Fruit fly (Drosophila melanogaster) whole organism, wandering third instar larva: ENCODE data around the gene escl.

Experiments
- Abd-B ChIP-seq: fragments of >200 bp; optimal IDR thresholded peaks from 2 replicates; lab custom pipeline; 2017; ENCODE audit warnings: missing biosample characterization, missing genetic modification characterization
- CG32264 ChIP-seq: fragments of 200-800 bp; sonication (Bioruptor generic); optimal IDR thresholded peaks from 2 replicates; lab custom pipeline; 2016; ENCODE audit warnings: missing biosample characterization, missing genetic modification characterization
- CG9705 ChIP-seq: fragments of 200-800 bp; sonication (Bioruptor generic); optimal IDR thresholded peaks from 2 replicates; lab custom pipeline; 2018; ENCODE audit warnings: missing biosample characterization, mild to moderate bottlenecking, missing genetic modification characterization
- CrebA ChIP-seq: fragments of 200-800 bp; sonication (Bioruptor generic); optimal IDR thresholded peaks from 2 replicates; lab custom pipeline; 2016; ENCODE audit warnings: missing biosample characterization, mild to moderate bottlenecking, missing genetic modification characterization, borderline replicate concordance
- Dfd ChIP-seq: fragments of >200 bp; optimal IDR thresholded peaks from 2 replicates; lab custom pipeline; 2017; ENCODE audit warnings: missing biosample characterization, missing genetic modification characterization
- Dif ChIP-seq: fragments of 200-275, 200-300 bp; sonication (Bioruptor generic); optimal IDR thresholded peaks from 2 replicates; lab custom pipeline; 2018; ENCODE audit warnings: missing biosample characterization, missing genetic modification characterization; ENCODE audit not compliant: partially characterized antibody
- GATAd ChIP-seq: sonication (Bioruptor generic); optimal IDR thresholded peaks from 2 replicates; lab custom pipeline; 2016; ENCODE audit warnings: missing biosample characterization, missing genetic modification characterization
- HLH106 ChIP-seq: fragments of 200-800 bp; optimal IDR thresholded peaks from 3 replicates; lab custom pipeline; 2019; ENCODE audit warnings: missing biosample characterization, mild to moderate bottlenecking, missing genetic modification characterization, moderate library complexity
- Hnf4 ChIP-seq: fragments of 200-800 bp; sonication (Bioruptor generic); optimal IDR thresholded peaks from 2 replicates; lab custom pipeline; 2016; ENCODE audit warnings: missing biosample characterization, mild to moderate bottlenecking, missing genetic modification characterization
- Hr78 ChIP-seq: fragments of >200 bp; optimal IDR thresholded peaks from 2 replicates; lab custom pipeline; 2017; ENCODE audit warnings: missing biosample characterization, missing genetic modification characterization
- Jra ChIP-seq: sonication (Bioruptor generic); optimal IDR thresholded peaks from 2 replicates; lab custom pipeline; 2016; ENCODE audit warnings: missing biosample characterization, missing genetic modification characterization
- Myc ChIP-seq: fragments of >200 bp; optimal IDR thresholded peaks from 2 replicates; lab custom pipeline; 2017
- N ChIP-seq: fragments of >200 bp; optimal IDR thresholded peaks from 2 replicates; lab custom pipeline; 2018; ENCODE audit warnings: missing biosample characterization, missing external identifiers, missing genetic modification characterization
- OdsH ChIP-seq: fragments of 200-800 bp; sonication (Bioruptor generic); optimal IDR thresholded peaks from 2 replicates; lab custom pipeline; 2016; ENCODE audit warnings: missing biosample characterization, mild to moderate bottlenecking, missing genetic modification characterization
- Rel ChIP-seq, 2 experiments: fragments of 200-800 bp; sonication (Bioruptor generic) in 1 of 2; optimal IDR thresholded peaks; 2 replicates in 1 of 2; 3 replicates in 1 of 2; lab custom pipeline; 2016 to 2019; ENCODE audit warnings: mild to moderate bottlenecking in 2 of 2, missing biosample characterization in 2 of 2, missing genetic modification characterization in 2 of 2, moderate library complexity in 1 of 2
- Sp1 ChIP-seq: fragments of 200-800 bp; sonication (Bioruptor generic); optimal IDR thresholded peaks from 3 replicates; lab custom pipeline; 2019; ENCODE audit warnings: missing biosample characterization, mild to moderate bottlenecking, missing genetic modification characterization, moderate library complexity
- Vsx2 ChIP-seq: fragments of 200-300, 225-300 bp; sonication (Bioruptor generic); optimal IDR thresholded peaks from 2 replicates; lab custom pipeline; 2018; ENCODE audit warnings: missing biosample characterization, missing genetic modification characterization; ENCODE audit not compliant: partially characterized antibody
- br ChIP-seq: fragments of 200-800 bp; sonication (Bioruptor generic); optimal IDR thresholded peaks from 2 replicates; lab custom pipeline; 2016; ENCODE audit warnings: missing biosample characterization, missing genetic modification characterization
- dl ChIP-seq, 2 experiments: fragments of 175-275, 200-275 bp in 1 of 2; fragments of 200-275 bp in 1 of 2; sonication (Bioruptor generic); optimal IDR thresholded peaks; lab custom pipeline; 2018; ENCODE audit warnings: mild to moderate bottlenecking in 2 of 2, missing biosample characterization in 2 of 2, missing genetic modification characterization in 2 of 2, moderate library complexity in 2 of 2; ENCODE audit not compliant: partially characterized antibody in 2 of 2, insufficient read depth in 1 of 2
- dmrt93B ChIP-seq: fragments of 200-800 bp; sonication (Bioruptor generic); optimal IDR thresholded peaks from 2 replicates; lab custom pipeline; 2018; ENCODE audit warnings: missing biosample characterization, mild to moderate bottlenecking, missing genetic modification characterization
- ey ChIP-seq: fragments of 200-800 bp; sonication (Bioruptor generic); optimal IDR thresholded peaks from 2 replicates; lab custom pipeline; 2016; ENCODE audit warnings: missing biosample characterization, missing genetic modification characterization
- foxo ChIP-seq, 2 experiments: fragments of 200-800 bp; sonication (Bioruptor generic); optimal IDR thresholded peaks; 2 replicates in 1 of 2; 3 replicates in 1 of 2; lab custom pipeline; 2016 to 2017; ENCODE audit warnings: missing biosample characterization in 2 of 2, missing genetic modification characterization in 2 of 2
- fru ChIP-seq: fragments of 200-800 bp; sonication (Bioruptor generic); optimal IDR thresholded peaks from 3 replicates; lab custom pipeline; 2016; ENCODE audit warnings: missing biosample characterization, mild to moderate bottlenecking, missing genetic modification characterization
- h ChIP-seq: fragments of 200-800 bp; sonication (Bioruptor generic); optimal IDR thresholded peaks from 3 replicates; lab custom pipeline; 2016; ENCODE audit warnings: missing biosample characterization, mild to moderate bottlenecking, missing genetic modification characterization
- jim ChIP-seq: fragments of 175-275, 200-325 bp; sonication (Bioruptor generic); optimal IDR thresholded peaks from 2 replicates; lab custom pipeline; 2016; ENCODE audit warnings: missing biosample characterization, mild to moderate bottlenecking, missing genetic modification characterization
- lola ChIP-seq: fragments of >200 bp; optimal IDR thresholded peaks from 2 replicates; lab custom pipeline; 2017; ENCODE audit warnings: missing biosample characterization, missing genetic modification characterization
- pan ChIP-seq: fragments of >200 bp; optimal IDR thresholded peaks from 2 replicates; lab custom pipeline; 2017
- rgr ChIP-seq: fragments of 200-800 bp; sonication (Bioruptor generic); optimal IDR thresholded peaks from 3 replicates; lab custom pipeline; 2016; ENCODE audit warnings: missing biosample characterization, mild to moderate bottlenecking, missing genetic modification characterization
- sage ChIP-seq: fragments of 200-800 bp; sonication (Bioruptor generic); optimal IDR thresholded peaks from 2 replicates; lab custom pipeline; 2016; ENCODE audit warnings: missing biosample characterization, mild to moderate bottlenecking, missing genetic modification characterization
- sv ChIP-seq: fragments of 200-800 bp; sonication (Bioruptor generic); optimal IDR thresholded peaks from 3 replicates; lab custom pipeline; 2016; ENCODE audit warnings: missing biosample characterization, missing genetic modification characterization
- tai ChIP-seq: sonication (Bioruptor generic); optimal IDR thresholded peaks from 2 replicates; lab custom pipeline; 2016; ENCODE audit warnings: missing biosample characterization, missing genetic modification characterization
- usp ChIP-seq: fragments of >200 bp; optimal IDR thresholded peaks from 2 replicates; lab custom pipeline; 2017; ENCODE audit warnings: missing biosample characterization, missing genetic modification characterization

Gene escl

DNA sequence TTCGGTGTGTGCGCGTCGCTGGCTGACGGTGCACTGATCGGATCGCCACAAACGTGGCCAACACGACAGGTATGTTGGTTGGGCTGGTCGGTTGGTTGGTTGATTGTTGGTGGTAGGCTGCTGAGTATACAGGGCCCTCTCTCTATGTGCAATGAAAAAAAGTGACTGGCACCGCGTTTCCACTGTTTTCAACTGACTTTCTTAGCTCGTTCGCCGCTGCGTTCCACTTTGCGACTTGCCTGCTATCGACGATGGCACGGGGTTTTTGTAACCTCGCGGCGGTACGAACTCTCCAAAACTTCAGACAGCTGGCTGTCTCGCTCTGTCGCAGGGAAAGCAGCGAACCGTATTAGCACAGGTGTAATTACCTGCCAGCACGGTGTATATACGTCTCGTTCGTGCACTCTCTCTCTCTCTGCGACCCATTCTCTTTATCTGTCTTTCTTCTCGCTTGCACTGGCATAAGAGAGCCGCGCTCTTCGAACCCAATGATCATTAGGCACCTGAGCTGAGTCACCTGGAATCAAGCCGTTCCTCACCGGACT, 19.8 kb upstream of the escl start (continued):
- TF ChIP-seq usp (GFP tag; lab: Kevin White, UChicago) (no peak), OdsH (GFP tag; lab: Kevin White, UChicago) (peak; percentile 20), foxo (GFP tag; optimal IDR thresholded peaks at IDR 0.05; lab: Kevin White, UChicago) (peak in 1 of 2 experiments; percentile 34), Dif (GFP tag; lab: Kevin White, UChicago) (peak; percentile 84), Hnf4 (GFP tag; lab: Kevin White, UChicago) (no peak), dl (GFP tag; optimal IDR thresholded peaks at IDR 0.05; lab: Kevin White, UChicago; ENCODE audit: insufficient read depth in 1 of 2, partially characterized antibody in 2 of 2) (peak; percentile 56 to 82)
- TF ChIP-seq, all 38 proteins: peak for 17

- no peak for TF ChIP-seq Hr78 (GFP tag; lab: Kevin White, UChicago)
- no peak for TF ChIP-seq GATAd
- TF ChIP-seq sage (GFP tag; lab: Kevin White, UChicago), result no peak
- TF ChIP-seq dmrt93B (GFP tag; lab: Kevin White, UChicago), result no peak
- TF ChIP-seq usp (GFP tag; lab: Kevin White, UChicago), result no peak
- TF ChIP-seq HLH106 (tag; lab: Kevin White, UChicago), result no peak
- no peak for TF ChIP-seq h
- TF ChIP-seq ey (GFP tag; lab: Kevin White, UChicago), result no peak
Measured at dm6 chr2L:11973145-11973738, 17.5 kb upstream of the escl start.

DNA sequence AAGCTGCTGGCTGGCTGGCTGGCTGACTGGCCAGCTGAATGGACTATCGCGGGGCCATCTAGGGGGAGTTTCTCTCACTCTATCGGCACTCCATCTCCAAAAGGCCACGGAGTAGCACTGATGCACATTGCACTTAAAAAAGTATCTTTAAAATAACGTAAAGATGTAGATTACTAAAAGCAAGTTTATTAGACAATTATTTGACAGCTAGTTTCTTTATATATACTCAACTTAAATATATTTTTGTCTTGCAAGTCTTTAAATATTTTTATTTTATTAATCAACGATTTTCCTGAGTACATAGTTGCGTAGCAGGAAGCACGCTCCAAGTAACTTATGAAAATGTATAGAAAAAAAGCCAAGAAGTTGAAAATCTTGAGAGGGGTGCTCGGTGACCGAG, 13.8 kb upstream of the escl start:
- TF ChIP-seq sage (GFP tag; lab: Kevin White, UChicago), result no peak
- TF ChIP-seq dl (GFP tag; optimal IDR thresholded peaks at IDR 0.05; lab: Kevin White, UChicago; ENCODE audit: insufficient read depth in 1 of 2, partially characterized antibody in 2 of 2), result no peak
- TF ChIP-seq N (GFP tag; lab: Kevin White, UChicago), result no peak
- TF ChIP-seq CG32264 (GFP tag; lab: Kevin White, UChicago), result no peak
- no peak for TF ChIP-seq h
- TF ChIP-seq Jra (GFP tag; lab: Kevin White, UChicago), result no peak
- no peak for TF ChIP-seq jim (GFP tag; lab: Kevin White, UChicago)
- no peak for TF ChIP-seq dmrt93B (GFP tag; lab: Kevin White, UChicago)
- no peak for TF ChIP-seq ey (GFP tag; lab: Kevin White, UChicago)
- no peak for TF ChIP-seq Dif (GFP tag; lab: Kevin White, UChicago)
- no peak for TF ChIP-seq Rel (GFP tag; optimal IDR thresholded peaks at IDR 0.05; lab: Kevin White, UChicago)
- TF ChIP-seq Rel (tag; optimal IDR thresholded peaks at IDR 0.05; lab: Kevin White, UChicago), result no peak
- no peak for TF ChIP-seq foxo (GFP tag; optimal IDR thresholded peaks at IDR 0.05; lab: Kevin White, UChicago)
- TF ChIP-seq usp (GFP tag; lab: Kevin White, UChicago), result no peak
- TF ChIP-seq Abd-B (GFP tag; lab: Kevin White, UChicago), result no peak
- TF ChIP-seq pan (lab: Kevin White, UChicago), result no peak
- no peak for TF ChIP-seq br
- TF ChIP-seq fru (GFP tag; lab: Kevin White, UChicago), result no peak
- TF ChIP-seq Hr78 (GFP tag; lab: Kevin White, UChicago), result no peak
- TF ChIP-seq CG9705, result no peak
- no peak for TF ChIP-seq Vsx2 (GFP tag; lab: Kevin White, UChicago)

DNA sequence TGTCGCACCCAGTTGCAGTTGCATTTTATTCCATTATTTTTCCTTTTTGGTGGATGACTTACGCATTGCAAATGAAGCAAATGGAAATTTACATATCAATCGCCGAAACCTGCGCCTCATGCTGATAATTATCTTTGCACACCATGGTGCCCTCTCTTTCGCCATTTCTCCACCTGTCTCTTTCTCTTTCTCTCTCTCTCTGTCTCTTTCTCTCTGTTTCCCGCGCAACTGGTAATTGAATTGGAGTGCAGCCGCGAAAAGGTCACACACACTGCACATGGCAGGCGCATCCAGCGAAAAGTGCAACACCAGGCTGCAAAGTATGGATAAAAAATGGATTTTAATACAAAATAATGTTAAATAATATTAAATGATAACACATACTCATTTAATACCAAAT, 13.0 kb upstream of the escl start:
- TF ChIP-seq Sp1, result no peak
- no peak for TF ChIP-seq sv (GFP tag; lab: Kevin White, UChicago)
- TF ChIP-seq Hnf4 (GFP tag; lab: Kevin White, UChicago), result no peak
- TF ChIP-seq Dif (GFP tag; lab: Kevin White, UChicago), result no peak
- TF ChIP-seq pan (lab: Kevin White, UChicago), result no peak
- TF ChIP-seq sage (GFP tag; lab: Kevin White, UChicago), result no peak
- no peak for TF ChIP-seq Abd-B (GFP tag; lab: Kevin White, UChicago)
- no peak for TF ChIP-seq Rel (GFP tag; optimal IDR thresholded peaks at IDR 0.05; lab: Kevin White, UChicago)
- TF ChIP-seq Rel (tag; optimal IDR thresholded peaks at IDR 0.05; lab: Kevin White, UChicago), result no peak
- TF ChIP-seq Vsx2 (GFP tag; lab: Kevin White, UChicago), result no peak
- no peak for TF ChIP-seq lola (GFP tag; lab: Kevin White, UChicago)
- TF ChIP-seq rgr (GFP tag; lab: Kevin White, UChicago), result no peak
- no peak for TF ChIP-seq CrebA (GFP tag; lab: Kevin White, UChicago)
- TF ChIP-seq CG32264 (GFP tag; lab: Kevin White, UChicago), result no peak
- TF ChIP-seq Dfd, result no peak
- TF ChIP-seq dl (GFP tag; optimal IDR thresholded peaks at IDR 0.05; lab: Kevin White, UChicago; ENCODE audit: insufficient read depth in 1 of 2, partially characterized antibody in 2 of 2), result no peak
- TF ChIP-seq Myc (lab: Kevin White, UChicago), result no peak
- TF ChIP-seq tai, result no peak
